Worm (Caenorhabditis elegans) whole organism, early embryonic: ENCODE measurements around the gene K11H12.9.

Source experiments
- aly-1 ChIP-seq: sonication (generic microtip); optimal IDR thresholded peaks from 2 replicates; lab custom pipeline; 2016; ENCODE audit warnings: missing genetic modification characterization, missing compliant biosample characterization
- ama-1 ChIP-seq: fragments of 150-350 bp; optimal IDR thresholded peaks from 2 replicates; lab custom pipeline; 2014
- tbx-11 ChIP-seq: fragments of 200-800 bp; sonication (Bioruptor generic); IDR thresholded peaks from 2 replicates; pipeline ENCODE4 v1.3.6; 2022; ENCODE audit warnings: missing genetic modification characterization, missing compliant biosample characterization
- tbx-37 ChIP-seq: fragments of 200-800 bp; sonication (Bioruptor generic); conservative IDR thresholded peaks from 2 replicates; pipeline ENCODE4 v1.3.6; 2022; ENCODE audit warnings: missing genetic modification reagents, missing genetic modification characterization, missing compliant biosample characterization
- tra-4 ChIP-seq: sonication (generic microtip); optimal IDR thresholded peaks from 2 replicates; lab custom pipeline; 2017; ENCODE audit warnings: missing genetic modification characterization, missing compliant biosample characterization

DNA sequence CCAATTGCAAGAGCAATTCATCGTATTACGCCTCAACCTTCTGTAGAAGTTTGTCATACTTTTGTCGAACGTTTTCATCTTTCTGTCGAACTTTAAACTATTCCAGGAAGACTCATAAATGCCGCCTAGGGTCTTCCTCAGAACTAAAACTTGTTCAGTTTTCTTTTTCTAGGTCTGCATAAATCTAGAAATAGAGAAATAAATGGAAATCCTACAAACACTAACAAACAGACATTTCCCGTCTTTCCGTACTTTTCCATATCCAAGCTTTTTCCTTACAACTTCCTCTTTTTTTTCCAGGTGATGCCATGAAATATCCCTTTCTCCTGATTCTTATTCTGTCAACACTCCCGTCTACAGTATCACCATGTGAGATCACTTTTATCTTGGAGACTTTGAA, 34.7 kb downstream of the K11H12.9 start, which contains the start of gene cutl-28:
- TF ChIP-seq tbx-37 (GFP tag; lab: Robert Waterston, UW) (no peak), ama-1 (lab: Kevin White, UChicago) (no peak), tbx-11 (no peak), aly-1 (tag; lab: Kevin White, UChicago) (no peak), tra-4 (tag; lab: Kevin White, UChicago) (no peak)
